Fruit fly (Drosophila melanogaster) whole organism: ENCODE results near the gene CheB38b.

Source experiments
- CG8478 ChIP-seq: fragments of >200 bp; optimal IDR thresholded peaks from 2 replicates; lab custom pipeline; 2018; ENCODE audit warnings: inconsistent platforms
- Dll ChIP-seq: fragments of >200 bp; optimal IDR thresholded peaks from 2 replicates; lab custom pipeline; 2017
- EcR ChIP-seq, 2 experiments: fragments of >200 bp; optimal IDR thresholded peaks; 2 replicates each; lab custom pipeline; 2017; ENCODE audit warnings: missing biosample characterization in 2 of 2, missing genetic modification characterization in 2 of 2, missing genetic modification reagents in 2 of 2
- pan ChIP-seq: fragments of >200 bp; optimal IDR thresholded peaks from 2 replicates; lab custom pipeline; 2017

DNA sequence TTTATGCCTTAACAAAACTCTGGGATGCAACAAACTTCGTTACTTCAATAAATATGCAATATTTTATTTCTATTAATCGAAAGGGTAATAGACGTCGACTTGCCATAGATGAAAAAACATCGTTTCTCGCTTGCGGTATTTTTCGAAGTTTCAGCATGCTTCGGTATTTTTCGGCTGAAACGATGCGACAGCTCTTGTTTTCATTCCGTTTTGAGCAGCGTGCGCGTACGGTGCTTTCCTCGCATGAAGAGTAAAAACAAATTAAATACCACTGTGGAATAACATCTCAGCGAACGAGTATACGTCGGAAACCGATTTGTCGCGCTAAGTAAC lies 19.6 kb downstream of the CheB38b start, which contains the start of gene CG9328:
- no peak for TF ChIP-seq pan (lab: Kevin White, UChicago)
- TF ChIP-seq CG8478 (lab: Kevin White, UChicago), result no peak
- TF ChIP-seq Dll (lab: Kevin White, UChicago), result no peak
- TF ChIP-seq EcR (GFP tag; optimal IDR thresholded peaks at IDR 0.05; lab: Kevin White, UChicago), result no peak
